Worm (Caenorhabditis elegans): Measurements from ENCODE around the gene AH9.6.

Gene AH9.6

DNA sequence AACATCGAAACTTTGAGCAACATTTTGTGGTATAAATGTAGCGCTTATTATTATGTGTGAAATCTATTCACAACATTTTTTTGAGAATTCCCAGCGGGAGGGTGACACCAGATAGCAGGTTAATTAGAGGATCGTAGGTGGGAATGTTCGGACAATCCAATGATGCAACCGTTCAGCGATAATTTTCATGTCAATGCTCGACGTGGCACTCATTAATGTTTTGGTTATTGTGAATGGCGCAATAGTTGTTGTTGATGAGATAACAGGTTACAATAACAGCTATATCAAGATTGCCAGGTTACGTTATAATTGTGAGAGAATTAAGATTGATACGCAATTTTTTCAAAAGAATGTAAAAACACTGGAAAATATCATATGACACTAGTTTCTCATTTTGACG is 36.6 kb downstream of the AH9.6 start:
- TF ChIP-seq hlh-12 (tag; optimal IDR thresholded peaks at IDR 0.05): no peak
- no peak for TF ChIP-seq nfya-1 (tag; optimal IDR thresholded peaks at IDR 0.05; ENCODE audit: borderline replicate concordance, insufficient read depth)
- TF ChIP-seq egrh-3 (GFP tag; IDR thresholded peaks at IDR 0.05): no peak
- no peak for TF ChIP-seq T26A5.8 (tag; optimal IDR thresholded peaks at IDR 0.05)
- TF ChIP-seq C06A6.2 (GFP tag; conservative IDR thresholded peaks at IDR 0.05): no peak
- TF ChIP-seq repo-1 (tag; optimal IDR thresholded peaks at IDR 0.05): no peak
- no peak for TF ChIP-seq lin-54 (GFP tag; optimal IDR thresholded peaks at IDR 0.05)

DNA sequence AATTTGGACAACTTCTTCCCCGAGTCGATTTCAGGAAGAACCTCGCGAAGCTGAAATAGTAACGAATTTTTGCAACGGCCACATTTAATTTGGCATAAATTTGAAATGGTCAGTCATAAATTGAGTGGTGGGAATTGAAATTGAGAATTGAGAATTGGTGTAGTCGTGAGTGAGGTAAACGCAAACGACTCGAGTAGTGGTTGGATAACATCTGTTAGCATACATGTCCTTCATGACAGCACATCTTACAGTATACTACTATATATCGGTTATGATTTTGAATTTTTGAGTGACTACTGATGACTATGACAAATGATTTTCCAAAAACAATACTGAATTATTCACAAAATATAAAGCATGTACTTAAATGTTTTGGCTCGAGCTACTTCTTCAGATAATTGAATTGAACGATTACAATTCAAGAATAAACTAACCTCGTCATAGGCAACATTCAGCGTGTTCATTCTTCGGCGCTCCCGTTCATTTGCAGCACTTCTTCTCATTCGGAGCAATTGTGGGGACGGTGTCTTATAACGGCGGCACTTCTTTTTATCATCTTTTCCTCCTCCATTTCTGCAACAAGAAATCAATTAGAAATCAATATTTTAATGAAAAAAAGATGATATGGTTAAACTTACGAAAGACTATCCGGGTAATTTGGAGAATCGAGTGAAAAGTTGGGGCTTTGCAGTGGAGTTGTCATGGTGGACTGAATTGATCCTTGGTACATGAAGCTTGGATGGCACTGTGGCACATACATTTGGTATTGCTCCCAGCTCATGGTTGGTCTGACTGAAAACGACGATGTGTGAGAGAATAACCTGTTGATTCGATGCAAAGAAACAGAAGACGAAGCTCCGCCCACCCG is 38.4 kb downstream of the AH9.6 start, which contains the start of gene lin-32:
Gene lin-32, minus strand, starts transcription at position 818 of the 868 bp plus-strand sequence.
- TF ChIP-seq lsy-27 (tag; optimal IDR thresholded peaks at IDR 0.05; ENCODE audit: borderline replicate concordance, insufficient read depth) (no peak), aptf-3 (GFP tag; IDR thresholded peaks at IDR 0.05) (no peak), T26A5.8 (tag; optimal IDR thresholded peaks at IDR 0.05) (no peak), attf-6 (GFP tag; IDR thresholded peaks at IDR 0.05) (no peak), attf-5 (GFP tag; optimal IDR thresholded peaks at IDR 0.05) (no peak), B0336.3 (GFP tag; IDR thresholded peaks at IDR 0.05) (no peak), pbrm-1 (GFP tag; IDR thresholded peaks at IDR 0.05) (no peak), nhr-120 (GFP tag; IDR thresholded peaks at IDR 0.05) (no peak), Y79H2A.3 (GFP tag; conservative IDR thresholded peaks at IDR 0.05) (no peak), madf-6 (GFP tag; IDR thresholded peaks at IDR 0.05) (no peak), aptf-2 (GFP tag; conservative IDR thresholded peaks at IDR 0.05) (no peak), Y56A3A.18 (GFP tag; IDR thresholded peaks at IDR 0.05) (no peak), nhr-179 (tag; optimal IDR thresholded peaks at IDR 0.05) (no peak), unc-62 (GFP tag; optimal IDR thresholded peaks at IDR 0.05) (no peak), let-607 (tag; optimal IDR thresholded peaks at IDR 0.05) (no peak), nhr-80 (tag; optimal IDR thresholded peaks at IDR 0.05) (no peak), K11D2.4 (GFP tag; IDR thresholded peaks at IDR 0.05) (no peak), attf-3 (GFP tag; conservative IDR thresholded peaks at IDR 0.05) (no peak), madf-10 (tag; optimal IDR thresholded peaks at IDR 0.05) (no peak)

DNA sequence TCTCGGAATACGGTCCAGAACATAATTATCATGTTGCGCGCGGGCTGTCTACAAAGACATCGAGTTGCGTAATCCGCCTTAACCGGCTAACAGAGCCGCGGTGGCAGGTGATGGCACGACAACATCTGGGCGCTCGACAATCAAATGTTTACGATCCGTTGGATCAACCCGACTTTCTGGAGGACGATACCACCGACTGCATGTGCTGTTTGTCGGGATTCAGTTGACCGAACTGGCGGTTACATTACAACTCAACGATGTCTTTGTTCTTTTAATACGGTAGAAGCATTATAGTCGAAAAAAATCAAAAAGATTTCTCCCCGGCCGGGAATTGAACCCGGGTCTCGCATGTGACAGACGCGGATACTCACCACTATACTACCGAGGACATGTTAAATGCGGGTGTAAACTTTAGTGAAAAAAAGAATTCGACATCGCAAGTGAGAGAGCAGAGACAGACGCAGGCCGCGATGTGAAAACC is 41.0 kb downstream of the AH9.6 start:
- TF ChIP-seq gei-17 (GFP tag; optimal IDR thresholded peaks at IDR 0.05): peak; percentile 54
- TF ChIP-seq atf-7 (tag; optimal IDR thresholded peaks at IDR 0.05): peak; percentile 53
- TF ChIP-seq hrde-1 (tag; optimal IDR thresholded peaks at IDR 0.05; ENCODE audit: borderline replicate concordance): peak; percentile 61
- peak; percentile 53 for TF ChIP-seq B0035.1 (tag; optimal IDR thresholded peaks at IDR 0.05)
- peak; percentile 33 for TF ChIP-seq F57A8.1 (GFP tag; optimal IDR thresholded peaks at IDR 0.05)
- TF ChIP-seq egl-18 (GFP tag; IDR thresholded peaks at IDR 0.05): 0 out of 2 replicates have a peak, but pooled peaks have one; percentile 60
- peak; percentile 75 for TF ChIP-seq madf-10 (tag; optimal IDR thresholded peaks at IDR 0.05)
- peak; percentile 62 for TF ChIP-seq athp-1 (tag; optimal IDR thresholded peaks at IDR 0.05)
- TF ChIP-seq mxl-1 (tag; optimal IDR thresholded peaks at IDR 0.05): peak; percentile 10
- peak; percentile 42; the same call in 1 of the 2 replicates for TF ChIP-seq egrh-3 (GFP tag; IDR thresholded peaks at IDR 0.05)
- peak; percentile 80 for TF ChIP-seq dox-1 (GFP tag; IDR thresholded peaks at IDR 0.05)
- TF ChIP-seq nhr-90 (tag; optimal IDR thresholded peaks at IDR 0.05): peak; percentile 87
- no peak for TF ChIP-seq hmg-20 (GFP tag; IDR thresholded peaks at IDR 0.05)
- TF ChIP-seq F49E8.2 (tag; optimal IDR thresholded peaks at IDR 0.05; ENCODE audit: insufficient read depth): no peak
- TF ChIP-seq fkh-3 (tag; optimal IDR thresholded peaks at IDR 0.05): peak; percentile 34
- peak; percentile 77 for TF ChIP-seq K12H6.12 (tag; optimal IDR thresholded peaks at IDR 0.05)
- TF ChIP-seq dpff-1 (tag; optimal IDR thresholded peaks at IDR 0.05): no peak
- peak; percentile 63 for TF ChIP-seq snpc-1.3 (tag; optimal IDR thresholded peaks at IDR 0.05; ENCODE audit: insufficient read depth)
- TF ChIP-seq zim-3 (tag; optimal IDR thresholded peaks at IDR 0.05): peak; percentile 40
- peak; percentile 67 to 83 for TF ChIP-seq rec-8 (tag; optimal IDR thresholded peaks at IDR 0.05)
- no peak for TF ChIP-seq nfya-1 (tag; optimal IDR thresholded peaks at IDR 0.05; ENCODE audit: borderline replicate concordance, insufficient read depth)
- TF ChIP-seq lsy-27 (tag; optimal IDR thresholded peaks at IDR 0.05; ENCODE audit: borderline replicate concordance, insufficient read depth): no peak
